Fruit fly (Drosophila melanogaster) whole organism, prepupa: ENCODE data around the gene CG14024.
A peak's percentile ranks its signal among the peaks of the same experiment; 100 is the strongest.

Source experiments
- Blimp-1 ChIP-seq: fragments of 200-800 bp; sonication (Bioruptor generic); optimal IDR thresholded peaks from 3 replicates; lab custom pipeline; 2017; ENCODE audit warnings: missing biosample characterization, missing genetic modification characterization, mild to moderate bottlenecking, moderate library complexity, missing genetic modification reagents
- CG10631 ChIP-seq: fragments of 200-800 bp; sonication (Bioruptor generic); optimal IDR thresholded peaks from 2 replicates; lab custom pipeline; 2016; ENCODE audit warnings: missing biosample characterization, missing genetic modification characterization
- CG11294 ChIP-seq: fragments of 200-800 bp; sonication (Bioruptor generic); IDR thresholded peaks from 2 replicates; pipeline ENCODE4 v1.3.6; 2022; ENCODE audit warnings: missing biosample characterization, missing genetic modification characterization
- CG11762 ChIP-seq: fragments of 200-800 bp; sonication (Bioruptor generic); optimal IDR thresholded peaks from 3 replicates; lab custom pipeline; 2016; ENCODE audit warnings: missing biosample characterization, missing genetic modification characterization; ENCODE audit not compliant: insufficient read depth
- CG11902 ChIP-seq: fragments of 200-800 bp; sonication (Bioruptor generic); optimal IDR thresholded peaks from 3 replicates; lab custom pipeline; 2016; ENCODE audit warnings: missing biosample characterization, missing genetic modification characterization
- CG15336 ChIP-seq: fragments of 200-800 bp; sonication (Bioruptor generic); IDR thresholded peaks from 2 replicates; pipeline ENCODE4 v1.3.6; 2022; ENCODE audit warnings: missing biosample characterization, missing genetic modification characterization
- CG16779 ChIP-seq: fragments of 200-800 bp; sonication (Bioruptor generic); optimal IDR thresholded peaks from 3 replicates; lab custom pipeline; 2017; ENCODE audit warnings: missing biosample characterization, mild to moderate bottlenecking, missing genetic modification characterization
- CG31627 ChIP-seq: fragments of 200-800 bp; sonication (Bioruptor generic); optimal IDR thresholded peaks from 3 replicates; lab custom pipeline; 2016; ENCODE audit warnings: missing biosample characterization, missing genetic modification characterization
- CG32006 ChIP-seq: fragments of 200-800 bp; sonication (Bioruptor generic); optimal IDR thresholded peaks from 3 replicates; lab custom pipeline; 2017; ENCODE audit warnings: missing biosample characterization, mild to moderate bottlenecking, missing genetic modification characterization
- CG3919 ChIP-seq: fragments of 200-800 bp; sonication (Bioruptor generic); optimal IDR thresholded peaks from 3 replicates; lab custom pipeline; 2016; ENCODE audit warnings: missing biosample characterization, missing genetic modification characterization
- CG4318 ChIP-seq: fragments of 200-800 bp; sonication (Bioruptor generic); optimal IDR thresholded peaks from 3 replicates; lab custom pipeline; 2017; ENCODE audit warnings: missing biosample characterization, mild to moderate bottlenecking, missing genetic modification characterization
- CG6792 ChIP-seq: fragments of 200-800 bp; sonication (Bioruptor generic); optimal IDR thresholded peaks from 3 replicates; lab custom pipeline; 2016; ENCODE audit warnings: missing biosample characterization, missing genetic modification characterization
- CG6808 ChIP-seq: fragments of 200-800 bp; sonication (Bioruptor generic); optimal IDR thresholded peaks from 3 replicates; lab custom pipeline; 2017; ENCODE audit warnings: missing biosample characterization, missing genetic modification characterization, mild to moderate bottlenecking, moderate library complexity, missing genetic modification reagents
- CG6854 ChIP-seq: fragments of 200-800 bp; sonication (Bioruptor generic); optimal IDR thresholded peaks from 2 replicates; lab custom pipeline; 2017; ENCODE audit warnings: missing biosample characterization, mild to moderate bottlenecking, missing genetic modification characterization
- CG7368 ChIP-seq: fragments of 200-800 bp; sonication (Bioruptor generic); optimal IDR thresholded peaks from 3 replicates; lab custom pipeline; 2016; ENCODE audit warnings: missing biosample characterization, missing genetic modification characterization
- CG8119 ChIP-seq: fragments of 200-800 bp; sonication (Bioruptor generic); IDR thresholded peaks from 3 replicates; pipeline ENCODE4 v1.3.6; 2022; ENCODE audit warnings: missing biosample characterization, missing genetic modification characterization
- CG8319 ChIP-seq: fragments of 200-800 bp; sonication (Bioruptor generic); optimal IDR thresholded peaks from 3 replicates; lab custom pipeline; 2016; ENCODE audit warnings: missing biosample characterization, missing genetic modification characterization
- CG8632 ChIP-seq: fragments of 200-800 bp; sonication (Bioruptor generic); optimal IDR thresholded peaks from 3 replicates; lab custom pipeline; 2016; ENCODE audit warnings: missing biosample characterization, missing genetic modification characterization
- CG9139 ChIP-seq: fragments of 200-800 bp; sonication (Bioruptor generic); optimal IDR thresholded peaks from 3 replicates; lab custom pipeline; 2017; ENCODE audit warnings: missing biosample characterization, mild to moderate bottlenecking, missing genetic modification characterization
- Eip75B ChIP-seq: fragments of 200-800 bp; sonication (Bioruptor generic); optimal IDR thresholded peaks from 3 replicates; lab custom pipeline; 2016; ENCODE audit warnings: missing biosample characterization, missing genetic modification characterization
- Eip78C ChIP-seq: fragments of 200-800 bp; sonication (Bioruptor generic); peaks from one replicate; lab custom pipeline; 2016; ENCODE audit warnings: missing biosample characterization, missing genetic modification characterization
- Eip93F ChIP-seq: fragments of 200-800 bp; sonication (Bioruptor generic); optimal IDR thresholded peaks from 2 replicates; lab custom pipeline; 2016; ENCODE audit warnings: missing biosample characterization, mild to moderate bottlenecking, missing genetic modification characterization
- Ets21C ChIP-seq: fragments of 200-800 bp; sonication (Bioruptor generic); optimal IDR thresholded peaks from 3 replicates; lab custom pipeline; 2016; ENCODE audit warnings: missing biosample characterization, missing genetic modification characterization
- Ets96B ChIP-seq: fragments of 200-800 bp; optimal IDR thresholded peaks from 2 replicates; lab custom pipeline; 2019; ENCODE audit warnings: missing biosample characterization, mild to moderate bottlenecking, missing genetic modification characterization, moderate library complexity
- Gug ChIP-seq: fragments of 200-800 bp; sonication (Bioruptor generic); IDR thresholded peaks from 2 replicates; pipeline ENCODE4 v1.3.6; 2022; ENCODE audit warnings: missing biosample characterization, missing genetic modification characterization
- Hr38 ChIP-seq: sonication (Bioruptor generic); optimal IDR thresholded peaks from 2 replicates; lab custom pipeline; 2016; ENCODE audit warnings: missing biosample characterization, missing genetic modification characterization
- Hr39 ChIP-seq: fragments of 200-800 bp; sonication (Bioruptor generic); optimal IDR thresholded peaks from 2 replicates; lab custom pipeline; 2016; ENCODE audit warnings: missing biosample characterization, missing genetic modification characterization
- Hr4 ChIP-seq: fragments of 200-800 bp; sonication (Bioruptor generic); optimal IDR thresholded peaks from 3 replicates; lab custom pipeline; 2016; ENCODE audit warnings: missing biosample characterization, missing genetic modification characterization
- Met ChIP-seq: fragments of 200-800 bp; sonication (Bioruptor generic); optimal IDR thresholded peaks from 3 replicates; lab custom pipeline; 2016; ENCODE audit warnings: missing biosample characterization, missing genetic modification characterization
- OdsH ChIP-seq: fragments of 200-800 bp; sonication (Bioruptor generic); optimal IDR thresholded peaks from 3 replicates; lab custom pipeline; 2016; ENCODE audit warnings: missing biosample characterization, missing genetic modification characterization
- Sox102F ChIP-seq: fragments of 200-800 bp; sonication (Bioruptor generic); optimal IDR thresholded peaks from 2 replicates; lab custom pipeline; 2016; ENCODE audit warnings: missing biosample characterization, mild to moderate bottlenecking, missing genetic modification characterization
- Sox14 ChIP-seq: fragments of 200-800 bp; sonication (Bioruptor generic); optimal IDR thresholded peaks from 3 replicates; lab custom pipeline; 2016; ENCODE audit warnings: missing biosample characterization, missing genetic modification characterization
- Sox15 ChIP-seq: fragments of 200-800 bp; sonication (Bioruptor generic); optimal IDR thresholded peaks from 3 replicates; lab custom pipeline; 2016; ENCODE audit warnings: missing biosample characterization, missing genetic modification characterization
- achi ChIP-seq: fragments of 200-800 bp; sonication (Bioruptor generic); optimal IDR thresholded peaks from 3 replicates; lab custom pipeline; 2016; ENCODE audit warnings: missing biosample characterization, missing genetic modification characterization
- cyc ChIP-seq: fragments of 200-800 bp; sonication (Bioruptor generic); optimal IDR thresholded peaks from 3 replicates; lab custom pipeline; 2016; ENCODE audit warnings: missing biosample characterization, missing genetic modification characterization
- dsx ChIP-seq: fragments of 200-800 bp; optimal IDR thresholded peaks from 3 replicates; lab custom pipeline; 2019; ENCODE audit warnings: missing biosample characterization, mild to moderate bottlenecking, missing genetic modification characterization, moderate library complexity; ENCODE audit not compliant: poor library complexity, severe bottlenecking
- eg ChIP-seq: fragments of 200-800 bp; sonication (Bioruptor generic); IDR thresholded peaks from 3 replicates; pipeline ENCODE4 v1.3.6; 2022; ENCODE audit warnings: missing biosample characterization, missing genetic modification characterization
- esn ChIP-seq: fragments of 200-800 bp; sonication (Bioruptor generic); optimal IDR thresholded peaks from 2 replicates; lab custom pipeline; 2016; ENCODE audit warnings: missing biosample characterization, mild to moderate bottlenecking, missing genetic modification characterization, moderate library complexity
- fd85E ChIP-seq: fragments of 200-800 bp; sonication (Bioruptor generic); optimal IDR thresholded peaks from 3 replicates; lab custom pipeline; 2016; ENCODE audit warnings: missing biosample characterization, missing genetic modification characterization
- fkh ChIP-seq: fragments of 200-800 bp; sonication (Bioruptor generic); optimal IDR thresholded peaks from 3 replicates; lab custom pipeline; 2017; ENCODE audit warnings: missing biosample characterization, mild to moderate bottlenecking, missing genetic modification characterization, moderate library complexity
- lz ChIP-seq: fragments of 200-800 bp; sonication (Bioruptor generic); optimal IDR thresholded peaks from 3 replicates; lab custom pipeline; 2016; ENCODE audit warnings: missing biosample characterization, missing genetic modification characterization
- net ChIP-seq: fragments of 200-800 bp; sonication (Bioruptor generic); optimal IDR thresholded peaks from 3 replicates; lab custom pipeline; 2016; ENCODE audit warnings: missing biosample characterization, missing genetic modification characterization
- pdm3 ChIP-seq: fragments of 200-800 bp; sonication (Bioruptor generic); optimal IDR thresholded peaks from 3 replicates; lab custom pipeline; 2016; ENCODE audit warnings: missing biosample characterization, missing genetic modification characterization
- salr ChIP-seq, 2 experiments: fragments of 200-800 bp; sonication (Bioruptor generic); optimal IDR thresholded peaks; 3 replicates each; lab custom pipeline; 2016 to 2018; ENCODE audit warnings: missing biosample characterization in 2 of 2, missing genetic modification characterization in 2 of 2, mild to moderate bottlenecking in 1 of 2
- spab ChIP-seq: fragments of 200-800 bp; sonication (Bioruptor generic); optimal IDR thresholded peaks from 2 replicates; lab custom pipeline; 2017; ENCODE audit warnings: missing biosample characterization, mild to moderate bottlenecking, missing genetic modification characterization, missing genetic modification reagents
- ss ChIP-seq, 2 experiments: fragments of 200-800 bp; sonication (Bioruptor generic); optimal IDR thresholded peaks; 2 replicates in 1 of 2; 3 replicates in 1 of 2; lab custom pipeline; 2017 to 2018; ENCODE audit warnings: mild to moderate bottlenecking in 2 of 2, missing biosample characterization in 2 of 2, missing genetic modification characterization in 2 of 2, moderate library complexity in 1 of 2
- svp ChIP-seq: fragments of 200-800 bp; sonication (Bioruptor generic); peaks from one replicate; lab custom pipeline; 2016; ENCODE audit warnings: missing biosample characterization, missing genetic modification characterization
- topi ChIP-seq: fragments of 200-800 bp; sonication (Bioruptor generic); optimal IDR thresholded peaks from 3 replicates; lab custom pipeline; 2016; ENCODE audit warnings: missing biosample characterization, missing genetic modification characterization

Gene CG14024

dm6 chr2L:5292977-5293513, 21.6 kb downstream of the CG14024 start (continued):
- TF ChIP-seq CG6808 (GFP tag; lab: Kevin White, UChicago) (peak; percentile 96), CG11294 (GFP tag; lab: Robert Waterston, UW) (peak; percentile 78), achi (GFP tag; lab: Kevin White, UChicago) (peak; percentile 94), Gug (GFP tag; lab: Robert Waterston, UW) (peak; percentile 78), Met (GFP tag; lab: Kevin White, UChicago) (peak; percentile 97), Hr4 (GFP tag; lab: Kevin White, UChicago) (peak; percentile 89), CG8119 (peak; percentile 94), CG7368 (GFP tag; lab: Kevin White, UChicago) (peak; percentile 92), Eip75B (GFP tag; lab: Kevin White, UChicago) (peak; percentile 97), CG11902 (GFP tag; lab: Kevin White, UChicago) (peak; percentile 86), CG11762 (peak; percentile 91), Eip93F (GFP tag; lab: Kevin White, UChicago) (peak; percentile 88), topi (GFP tag; lab: Kevin White, UChicago) (peak; percentile 95), cyc (GFP tag; lab: Kevin White, UChicago) (peak; percentile 91), salr (GFP tag; optimal IDR thresholded peaks at IDR 0.05; lab: Kevin White, UChicago) (peak; percentile 82 to 86), net (peak; percentile 96), spab (GFP tag; lab: Kevin White, UChicago) (peak; percentile 93), Eip78C (GFP tag; lab: Kevin White, UChicago) (peak; percentile 98), CG6792 (GFP tag; lab: Kevin White, UChicago) (peak; percentile 96), fkh (GFP tag; lab: Kevin White, UChicago) (peak; percentile 70), CG15336 (peak; percentile 93)

dm6 chr2L:5292643-5292963, 22.1 kb downstream of the CG14024 start:
- TF ChIP-seq eg: peak; percentile 78
- peak; percentile 92 for TF ChIP-seq svp (GFP tag; lab: Kevin White, UChicago)
- TF ChIP-seq CG6792 (GFP tag; lab: Kevin White, UChicago): peak; percentile 91
- TF ChIP-seq CG3919 (GFP tag; lab: Kevin White, UChicago): peak; percentile 91
- peak; percentile 93 for TF ChIP-seq CG8319 (GFP tag; lab: Kevin White, UChicago)
- peak; percentile 98 for TF ChIP-seq Ets96B
- TF ChIP-seq Ets21C (GFP tag; lab: Kevin White, UChicago): peak; percentile 89
- peak; percentile 90 for TF ChIP-seq CG9139 (GFP tag; lab: Kevin White, UChicago)
- peak; percentile 95 for TF ChIP-seq topi (GFP tag; lab: Kevin White, UChicago)
- peak; percentile 96 for TF ChIP-seq CG10631 (GFP tag; lab: Kevin White, UChicago)
- TF ChIP-seq Hr4 (GFP tag; lab: Kevin White, UChicago): peak; percentile 73
- peak; percentile 93 for TF ChIP-seq OdsH (GFP tag; lab: Kevin White, UChicago)
- TF ChIP-seq Sox102F (GFP tag; lab: Kevin White, UChicago): peak; percentile 95
- TF ChIP-seq Sox15 (GFP tag; lab: Kevin White, UChicago): peak; percentile 92
- peak; percentile 74 for TF ChIP-seq Sox14 (GFP tag; lab: Kevin White, UChicago)
- TF ChIP-seq Eip78C (GFP tag; lab: Kevin White, UChicago): peak; percentile 99
- TF ChIP-seq CG6808 (GFP tag; lab: Kevin White, UChicago): peak; percentile 92
- peak; percentile 89 for TF ChIP-seq Hr39 (GFP tag; lab: Kevin White, UChicago)
- peak; percentile 73 for TF ChIP-seq Gug (GFP tag; lab: Robert Waterston, UW)
- peak; percentile 94 for TF ChIP-seq esn (GFP tag; lab: Kevin White, UChicago)
- peak; percentile 77 for TF ChIP-seq CG15336
- peak; percentile 72 to 94 for TF ChIP-seq ss (GFP tag; optimal IDR thresholded peaks at IDR 0.05; lab: Kevin White, UChicago)
- peak; percentile 53 for TF ChIP-seq CG4318 (GFP tag; lab: Kevin White, UChicago)
- TF ChIP-seq CG7368 (GFP tag; lab: Kevin White, UChicago): peak; percentile 87
- TF ChIP-seq net: peak; percentile 86
- TF ChIP-seq CG8632: peak; percentile 94
- peak; percentile 94 for TF ChIP-seq lz
- peak; percentile 95 for TF ChIP-seq CG31627 (GFP tag; lab: Kevin White, UChicago)
- peak; percentile 96 for TF ChIP-seq dsx
- peak; percentile 78 for TF ChIP-seq CG8119
- TF ChIP-seq CG11294 (GFP tag; lab: Robert Waterston, UW): peak; percentile 66
- TF ChIP-seq fd85E (GFP tag; lab: Kevin White, UChicago): peak; percentile 82
- TF ChIP-seq CG6854 (GFP tag; lab: Kevin White, UChicago): peak; percentile 77
- peak; percentile 60 to 94 for TF ChIP-seq salr (GFP tag; optimal IDR thresholded peaks at IDR 0.05; lab: Kevin White, UChicago)
- peak; percentile 94 for TF ChIP-seq pdm3 (GFP tag; lab: Kevin White, UChicago)
- TF ChIP-seq Blimp-1 (GFP tag; lab: Kevin White, UChicago): peak; percentile 55
- peak; percentile 86 for TF ChIP-seq CG16779 (tag; lab: Kevin White, UChicago)
- TF ChIP-seq Hr38 (GFP tag; lab: Kevin White, UChicago): no peak
- TF ChIP-seq CG32006: peak; percentile 74
- peak; percentile 92 for TF ChIP-seq achi (GFP tag; lab: Kevin White, UChicago)
